Worm (Caenorhabditis elegans): ENCODE data around the gene F55C10.4.
"Not testable (repeated sequence)": the region's sequence is repeated elsewhere in the genome, so short reads cannot be mapped to it uniquely, and the experiment has no call there.

Gene F55C10.4

DNA sequence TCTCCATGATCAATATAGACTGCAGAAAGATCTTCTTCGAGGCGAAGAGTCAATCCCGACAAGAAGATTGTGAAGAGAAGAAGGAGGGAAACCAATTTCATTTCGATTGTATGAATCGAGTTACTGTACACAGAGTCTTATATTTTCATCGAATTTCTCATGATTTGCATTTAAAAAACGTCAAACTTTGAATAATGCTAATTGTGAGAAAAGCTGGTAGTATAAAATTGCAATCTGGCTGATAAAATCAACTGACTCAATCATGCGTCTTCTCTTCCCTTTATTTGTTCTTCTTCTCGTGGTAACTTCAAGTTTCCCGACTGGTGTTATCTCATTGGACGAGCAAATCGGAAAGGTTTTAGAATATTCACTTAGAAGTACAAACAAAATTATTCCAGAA lies 3.9 kb downstream of the F55C10.4 start, which contains the start of the genes K03B8.11 and K03B8.14:
TSS of gene K03B8.11 (minus strand) at position 101 of the 400 bp plus-strand sequence.
TSS of gene K03B8.14 (plus strand) at position 110 of the 400 bp plus-strand sequence.
- TF ChIP-seq dmd-4 (tag; optimal IDR thresholded peaks at IDR 0.05; ENCODE audit: borderline replicate concordance) = no peak
- TF ChIP-seq C08G9.2 (tag; optimal IDR thresholded peaks at IDR 0.05) = no peak
- TF ChIP-seq T23F11.4 (GFP tag; optimal IDR thresholded peaks at IDR 0.05) = no peak
- no peak for TF ChIP-seq eyg-1 (tag; optimal IDR thresholded peaks at IDR 0.05)
- TF ChIP-seq odd-2 (tag; optimal IDR thresholded peaks at IDR 0.05) = no peak
- no peak for TF ChIP-seq unc-42 (tag; optimal IDR thresholded peaks at IDR 0.05)
- no peak for TF ChIP-seq ceh-24 (tag; optimal IDR thresholded peaks at IDR 0.05)
- no peak for TF ChIP-seq pha-2 (tag; optimal IDR thresholded peaks at IDR 0.05)
- TF ChIP-seq sox-2 (GFP tag; IDR thresholded peaks at IDR 0.05) = no peak

ce11 chrV:11392020-11392419 lies 5.5 kb downstream of the F55C10.4 start, which contains the start of gene nas-16:
Gene nas-16 (plus strand): TSS chrV:11392320.
- TF ChIP-seq ceh-34 (tag; optimal IDR thresholded peaks at IDR 0.05) (no peak), ceh-14 (tag; optimal IDR thresholded peaks at IDR 0.05) (no peak), gmeb-2 (tag; optimal IDR thresholded peaks at IDR 0.05) (no peak), unc-3 (GFP tag; conservative IDR thresholded peaks at IDR 0.05) (no peak), unc-3 (tag; optimal IDR thresholded peaks at IDR 0.05) (no peak), madf-2 (tag; optimal IDR thresholded peaks at IDR 0.05) (no peak), tbx-2 (tag; optimal IDR thresholded peaks at IDR 0.05) (no peak), hlh-6 (tag; optimal IDR thresholded peaks at IDR 0.05) (no peak), rnt-1 (tag; optimal IDR thresholded peaks at IDR 0.05) (no peak)

- not testable (repeated sequence) for TF ChIP-seq elt-2, sox-4, zip-5 (tag; optimal IDR thresholded peaks at IDR 0.05)
Measured at ce11 chrV:11395024-11395423, 8.5 kb downstream of the F55C10.4 start, which contains the start of gene K03B8.4. Gene K03B8.4 (minus strand): TSS chrV:11395124.

- not testable (repeated sequence) for TF ChIP-seq pros-1, che-1, ceh-18 (tag; optimal IDR thresholded peaks at IDR 0.05)
Measured at ce11 chrV:11396134-11396533, 9.6 kb downstream of the F55C10.4 start, which contains the start of gene nas-18. Gene nas-18 (plus strand): TSS chrV:11396434.

- TF ChIP-seq fax-1 (tag; optimal IDR thresholded peaks at IDR 0.05) (no peak), pax-1 (tag; optimal IDR thresholded peaks at IDR 0.05) (no peak), mec-3 (tag; optimal IDR thresholded peaks at IDR 0.05; ENCODE audit: borderline replicate concordance) (no peak)
Measured at ce11 chrV:11398616-11399015, 12.1 kb downstream of the F55C10.4 start, which contains the start of gene nas-17. Gene nas-17 (plus strand): TSS chrV:11398916.

ce11 chrV:11402610-11403009 lies 16.1 kb downstream of the F55C10.4 start, which contains the start of gene nas-19:
Gene nas-19 (minus strand): TSS chrV:11402710.
- TF ChIP-seq che-1 (tag; optimal IDR thresholded peaks at IDR 0.05) = no peak
- no peak for TF ChIP-seq rnt-1 (tag; optimal IDR thresholded peaks at IDR 0.05)
- TF ChIP-seq zip-5 (tag; optimal IDR thresholded peaks at IDR 0.05) = no peak
- TF ChIP-seq ztf-16 (tag; optimal IDR thresholded peaks at IDR 0.05) = no peak
- TF ChIP-seq dmd-4 (tag; optimal IDR thresholded peaks at IDR 0.05; ENCODE audit: borderline replicate concordance) = no peak
- no peak for TF ChIP-seq fax-1 (tag; optimal IDR thresholded peaks at IDR 0.05)
- TF ChIP-seq ama-1 (optimal IDR thresholded peaks at IDR 0.05) = no peak
- no peak for TF ChIP-seq unc-42 (tag; optimal IDR thresholded peaks at IDR 0.05)
- no peak for TF ChIP-seq K09A11.1 (tag; optimal IDR thresholded peaks at IDR 0.05; ENCODE audit: insufficient read depth)
- no peak for TF ChIP-seq hlh-13 (GFP tag; optimal IDR thresholded peaks at IDR 0.05)
- TF ChIP-seq ceh-2 (tag; optimal IDR thresholded peaks at IDR 0.05) = no peak

Measured in whole organism, late embryonic.